Fruit fly (Drosophila melanogaster): ENCODE data around the gene CG10340.

The CG10340 gene

DNA sequence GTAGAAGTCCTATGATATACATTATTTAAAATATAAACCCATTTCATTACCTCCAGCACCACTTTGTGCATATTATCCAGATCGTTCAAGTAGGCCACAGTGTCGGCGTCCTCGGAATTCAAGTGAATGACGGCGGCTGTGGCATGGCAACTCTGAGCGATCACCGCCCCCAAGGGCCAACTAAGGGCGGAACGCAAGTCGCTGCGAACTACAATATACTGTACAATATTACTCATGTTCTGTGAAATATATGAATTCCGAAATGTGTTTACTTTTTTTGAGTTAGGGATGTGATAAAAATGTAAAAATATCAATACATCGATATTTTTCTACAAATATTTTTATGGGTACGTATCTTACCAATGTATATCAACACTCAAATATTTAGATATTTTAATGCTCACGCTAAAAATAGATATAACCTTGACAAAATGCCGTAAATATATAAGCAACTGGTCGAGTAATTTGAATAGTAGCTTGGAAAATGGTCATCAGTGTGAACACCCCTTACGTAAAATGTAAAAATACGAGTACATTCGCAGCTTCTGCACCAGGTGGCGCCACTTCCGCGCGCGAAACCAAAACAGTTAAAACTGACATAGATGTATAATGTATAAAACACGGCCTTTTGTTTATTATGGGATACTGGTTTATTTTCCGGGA, 40.6 kb downstream of the CG10340 start, which contains the start of gene CG14903 (continued):
- peak; percentile 72 for TF ChIP-seq CG16813 (GFP tag; IDR thresholded peaks at IDR 0.05; ENCODE audit: partially characterized antibody)
- no peak for TF ChIP-seq CG1647 (GFP tag; optimal IDR thresholded peaks at IDR 0.05)
- peak; percentile 53; the same call in 2 of the 3 replicates for TF ChIP-seq CG14860 (GFP tag; IDR thresholded peaks at IDR 0.05; ENCODE audit: partially characterized antibody)
- TF ChIP-seq zen (tag; optimal IDR thresholded peaks at IDR 0.05), result peak; percentile 82
- no peak for TF ChIP-seq tgo (GFP tag; IDR thresholded peaks at IDR 0.05)
- TF ChIP-seq CG17359 (tag; optimal IDR thresholded peaks at IDR 0.05), result no peak
- peak; percentile 34 for TF ChIP-seq mam (GFP tag; optimal IDR thresholded peaks at IDR 0.05)
- TF ChIP-seq fu2 (GFP tag; optimal IDR thresholded peaks at IDR 0.05), result no peak
- no peak for TF ChIP-seq CG8924 (tag; optimal IDR thresholded peaks at IDR 0.05)
- TF ChIP-seq CG12659 (GFP tag; optimal IDR thresholded peaks at IDR 0.05), result peak; percentile 40
- no peak for TF ChIP-seq CG10979 (tag; optimal IDR thresholded peaks at IDR 0.05)
- TF ChIP-seq aop (GFP tag; IDR thresholded peaks at IDR 0.05), result no peak
- no peak for TF ChIP-seq NFAT (GFP tag; IDR thresholded peaks at IDR 0.05)
- no peak for TF ChIP-seq Optix (GFP tag; IDR thresholded peaks at IDR 0.05)
- TF ChIP-seq Trl (optimal IDR thresholded peaks at IDR 0.05), result no peak
- no peak for TF ChIP-seq Trl (GFP tag; optimal IDR thresholded peaks at IDR 0.05)
- TF ChIP-seq lbe (GFP tag; optimal IDR thresholded peaks at IDR 0.05), result no peak
- TF ChIP-seq CG4282 (GFP tag; optimal IDR thresholded peaks at IDR 0.05), result no peak
- TF ChIP-seq CG8765 (GFP tag; IDR thresholded peaks at IDR 0.05), result no peak; the same call in 1 of the 2 replicates
- no peak for TF ChIP-seq CrebB (tag; optimal IDR thresholded peaks at IDR 0.05)
- no peak for TF ChIP-seq CG9215 (GFP tag; IDR thresholded peaks at IDR 0.05)
- no peak for TF ChIP-seq sens-2 (GFP tag; IDR thresholded peaks at IDR 0.05)
- peak; percentile 33; the same call in 1 of the 2 replicates for TF ChIP-seq Rfx (GFP tag; IDR thresholded peaks at IDR 0.05)
- no peak for TF ChIP-seq br (optimal IDR thresholded peaks at IDR 0.05)
- no peak for TF ChIP-seq sr (GFP tag; IDR thresholded peaks at IDR 0.05)
- no peak for TF ChIP-seq CG7556 (GFP tag; optimal IDR thresholded peaks at IDR 0.05)
- TF ChIP-seq PHDP (tag; optimal IDR thresholded peaks at IDR 0.05), result no peak
- TF ChIP-seq CG6654 (GFP tag; optimal IDR thresholded peaks at IDR 0.05), result no peak
- TF ChIP-seq CG32767 (GFP tag; IDR thresholded peaks at IDR 0.05), result no peak
- TF ChIP-seq pho (GFP tag; optimal IDR thresholded peaks at IDR 0.05), result peak; percentile 27
- TF ChIP-seq CG6683 (GFP tag; optimal IDR thresholded peaks at IDR 0.05), result no peak
- TF ChIP-seq NC2α (GFP tag; optimal IDR thresholded peaks at IDR 0.05), result no peak
- TF ChIP-seq CG15601 (tag; optimal IDR thresholded peaks at IDR 0.05), result peak; percentile 22
- no peak for TF ChIP-seq sd (tag; optimal IDR thresholded peaks at IDR 0.05)
- TF ChIP-seq CG15696 (tag; optimal IDR thresholded peaks at IDR 0.05), result peak; percentile 73
- no peak for TF ChIP-seq so (GFP tag; IDR thresholded peaks at IDR 0.05)
- peak; percentile 37 for TF ChIP-seq CG2678 (tag; optimal IDR thresholded peaks at IDR 0.05)
- no peak for TF ChIP-seq HHEX (GFP tag; optimal IDR thresholded peaks at IDR 0.05)
- peak; percentile 69 for TF ChIP-seq sisA (GFP tag; IDR thresholded peaks at IDR 0.05)
- TF ChIP-seq h (optimal IDR thresholded peaks at IDR 0.05), result no peak
- TF ChIP-seq ind (GFP tag; optimal IDR thresholded peaks at IDR 0.05), result no peak
- TF ChIP-seq Bdp1 (GFP tag; optimal IDR thresholded peaks at IDR 0.05), result no peak
- no peak for TF ChIP-seq Elba2 (GFP tag; optimal IDR thresholded peaks at IDR 0.05)
- TF ChIP-seq CG8944 (GFP tag; optimal IDR thresholded peaks at IDR 0.05), result peak; percentile 12
- no peak for TF ChIP-seq sqz (GFP tag; optimal IDR thresholded peaks at IDR 0.05)
- no peak for TF ChIP-seq grn (GFP tag; optimal IDR thresholded peaks at IDR 0.05)
- no peak for TF ChIP-seq CG10274 (GFP tag; optimal IDR thresholded peaks at IDR 0.05)
- TF ChIP-seq Xrp1 (GFP tag; IDR thresholded peaks at IDR 0.05), result no peak
- TF ChIP-seq CG7839 (tag; optimal IDR thresholded peaks at IDR 0.05), result peak; percentile 26
- no peak for TF ChIP-seq slou (GFP tag; optimal IDR thresholded peaks at IDR 0.05)
- TF ChIP-seq Xbp1 (GFP tag; optimal IDR thresholded peaks at IDR 0.05), result peak; percentile 47
- peak; percentile 28 for TF ChIP-seq shn (GFP tag; optimal IDR thresholded peaks at IDR 0.05)

Measured in whole organism, embryonic.